Worm (Caenorhabditis elegans): ENCODE results near the gene sqv-8.

- TF ChIP-seq ztf-28 (GFP tag; IDR thresholded peaks at IDR 0.05) (no peak), lin-54 (GFP tag; optimal IDR thresholded peaks at IDR 0.05) (no peak), ztf-22 (GFP tag; optimal IDR thresholded peaks at IDR 0.05) (no peak), egl-18 (GFP tag; IDR thresholded peaks at IDR 0.05) (no peak), snpc-1.3 (tag; optimal IDR thresholded peaks at IDR 0.05; ENCODE audit: insufficient read depth) (no peak), ceh-79 (tag; optimal IDR thresholded peaks at IDR 0.05) (no peak)
Measured at ce11 chrII:9636300-9636699, 10.5 kb upstream of the sqv-8 start, which contains the start of gene ZK1307.7.

All from whole organism, young adult.